Worm (Caenorhabditis elegans) whole organism, L1 larva: Measurements from ENCODE around the gene arrd-3.

Experiments used
- Y116A8C.19 ChIP-seq: sonication (generic microtip); optimal IDR thresholded peaks from 2 replicates; lab custom pipeline; 2016; ENCODE audit warnings: missing compliant biosample characterization, missing genetic modification characterization, borderline replicate concordance
- aly-2 ChIP-seq: fragments of 150-350 bp; optimal IDR thresholded peaks from 2 replicates; lab custom pipeline; 2014; ENCODE audit warnings: missing biosample characterization, missing genetic modification characterization
- ceh-8 ChIP-seq: fragments of 200-800 bp; sonication (Bioruptor generic); optimal IDR thresholded peaks from 2 replicates; lab custom pipeline; 2018; ENCODE audit warnings: mild to moderate bottlenecking, missing genetic modification characterization, moderate library complexity, missing compliant biosample characterization
- fkh-8 ChIP-seq: sonication (generic microtip); optimal IDR thresholded peaks from 2 replicates; lab custom pipeline; 2016; ENCODE audit warnings: mild to moderate bottlenecking, missing genetic modification characterization, missing compliant biosample characterization
- grh-1 ChIP-seq: fragments of 200-800 bp; sonication (Bioruptor generic); IDR thresholded peaks from 2 replicates; pipeline ENCODE4 v1.3.6; 2022; ENCODE audit warnings: missing genetic modification reagents, missing genetic modification characterization, missing compliant biosample characterization
- lin-13 ChIP-seq: fragments of 150-350 bp; optimal IDR thresholded peaks from 2 replicates; lab custom pipeline; 2014; ENCODE audit warnings: missing biosample characterization, missing genetic modification reagents, missing genetic modification characterization
- lin-15B ChIP-seq: fragments of 150-350 bp; sonication (generic microtip); optimal IDR thresholded peaks from 3 replicates; lab custom pipeline; 2014; ENCODE audit warnings: missing biosample characterization, missing genetic modification characterization
- lir-3 ChIP-seq: sonication (generic microtip); optimal IDR thresholded peaks from 2 replicates; lab custom pipeline; 2016; ENCODE audit warnings: mild to moderate bottlenecking, missing genetic modification characterization, moderate library complexity, missing compliant biosample characterization; ENCODE audit not compliant: poor library complexity
- nhr-77 ChIP-seq: fragments of 150-350 bp; optimal IDR thresholded peaks from 2 replicates; lab custom pipeline; 2014; ENCODE audit warnings: missing biosample characterization, missing genetic modification characterization
- nhr-85 ChIP-seq: sonication (generic microtip); peaks from one replicate; lab custom pipeline; 2016; ENCODE audit warnings: missing genetic modification characterization, inconsistent platforms, missing compliant biosample characterization
- pqm-1 ChIP-seq: sonication (generic microtip); optimal IDR thresholded peaks from 3 replicates; lab custom pipeline; 2017; ENCODE audit warnings: missing biosample characterization, missing genetic modification characterization
- snu-23 ChIP-seq: sonication (generic microtip); optimal IDR thresholded peaks from 2 replicates; lab custom pipeline; 2016; ENCODE audit warnings: missing genetic modification characterization, missing compliant biosample characterization
- unc-86 ChIP-seq: sonication (generic microtip); optimal IDR thresholded peaks from 2 replicates; lab custom pipeline; 2016; ENCODE audit warnings: missing genetic modification characterization, missing compliant biosample characterization

DNA sequence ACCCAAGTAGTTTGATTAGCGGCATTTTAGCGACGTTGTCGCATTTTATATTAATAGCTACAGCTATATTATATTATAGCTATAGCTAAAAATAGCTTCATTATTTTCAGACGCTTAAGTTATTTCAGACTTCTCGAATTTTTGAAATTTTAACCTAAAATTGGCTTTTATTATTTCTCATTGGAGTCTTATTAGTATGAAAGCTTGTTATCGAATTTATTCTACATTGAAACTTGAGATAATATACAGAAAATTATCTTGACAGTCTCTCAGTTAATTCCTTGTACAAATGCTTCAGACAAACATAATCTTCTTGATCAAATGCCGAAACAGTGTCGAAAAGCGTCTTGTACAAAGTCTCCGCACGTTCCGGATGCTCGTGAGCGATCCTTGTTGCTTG lies 32.6 kb upstream of the arrd-3 start, which contains the start of gene srh-48:
- TF ChIP-seq fkh-8 (tag; lab: Kevin White, UChicago) = no peak
- no peak for TF ChIP-seq grh-1 (GFP tag; lab: Robert Waterston, UW)
- TF ChIP-seq Y116A8C.19 (tag; lab: Kevin White, UChicago) = no peak
- TF ChIP-seq ceh-8 (GFP tag; lab: Kevin White, UChicago) = no peak
- no peak for TF ChIP-seq aly-2 (tag; lab: Kevin White, UChicago)
- TF ChIP-seq unc-86 (tag; lab: Kevin White, UChicago) = no peak
- TF ChIP-seq snu-23 (GFP tag; lab: Kevin White, UChicago) = no peak
- TF ChIP-seq nhr-85 = no peak
- no peak for TF ChIP-seq lin-15B
- TF ChIP-seq nhr-77 = no peak
- TF ChIP-seq pqm-1 (tag; lab: Kevin White, UChicago) = no peak
- TF ChIP-seq lir-3 = no peak
- TF ChIP-seq lin-13 (GFP tag; lab: Kevin White, UChicago) = no peak
